Worm (Caenorhabditis elegans) whole organism, L2 larva: ENCODE data around the gene Y61A9LA.12.

Source experiments
- F13H6.1 ChIP-seq: sonication (generic microtip); optimal IDR thresholded peaks from 2 replicates; lab custom pipeline; 2016; ENCODE audit warnings: missing genetic modification characterization, missing compliant biosample characterization
- R02D3.7 ChIP-seq: fragments of 150-350 bp; optimal IDR thresholded peaks from 2 replicates; lab custom pipeline; 2014; ENCODE audit warnings: missing biosample characterization, missing genetic modification characterization
- ZK546.5 ChIP-seq: sonication (generic microtip); optimal IDR thresholded peaks from 2 replicates; lab custom pipeline; 2017; ENCODE audit warnings: missing biosample characterization, missing genetic modification characterization
- aly-2 ChIP-seq: fragments of 150-350 bp; optimal IDR thresholded peaks from 2 replicates; lab custom pipeline; 2014; ENCODE audit warnings: missing biosample characterization, missing genetic modification characterization
- ama-1 ChIP-seq: fragments of 150-350 bp; optimal IDR thresholded peaks from 2 replicates; lab custom pipeline; 2018; ENCODE audit warnings: inconsistent platforms
- blmp-1 ChIP-seq: sonication (generic microtip); optimal IDR thresholded peaks from 2 replicates; lab custom pipeline; 2017; ENCODE audit warnings: missing genetic modification characterization, mild to moderate bottlenecking, missing compliant biosample characterization, antibody characterized with exemption, moderate library complexity; ENCODE audit not compliant: insufficient read depth
- ceh-82 ChIP-seq: fragments of 150-350 bp; optimal IDR thresholded peaks from 2 replicates; lab custom pipeline; 2014; ENCODE audit warnings: missing biosample characterization, missing genetic modification characterization
- crh-2 ChIP-seq: sonication (generic microtip); optimal IDR thresholded peaks from 2 replicates; lab custom pipeline; 2017; ENCODE audit warnings: missing biosample characterization, missing genetic modification characterization
- dmd-4 ChIP-seq: sonication (generic microtip); optimal IDR thresholded peaks from 2 replicates; lab custom pipeline; 2017; ENCODE audit warnings: missing biosample characterization, missing genetic modification characterization
- egl-27 ChIP-seq: sonication (generic microtip); optimal IDR thresholded peaks from 3 replicates; lab custom pipeline; 2017; ENCODE audit warnings: missing biosample characterization, missing genetic modification reagents, missing genetic modification characterization
- gmeb-1 ChIP-seq: fragments of 150-350 bp; optimal IDR thresholded peaks from 2 replicates; lab custom pipeline; 2014; ENCODE audit warnings: missing biosample characterization, missing genetic modification characterization
- lin-11 ChIP-seq: fragments of 150-350 bp; sonication (generic microtip); optimal IDR thresholded peaks from 2 replicates; lab custom pipeline; 2014; ENCODE audit warnings: missing biosample characterization, missing genetic modification characterization, inconsistent platforms, mixed read lengths
- lin-13 ChIP-seq: fragments of 150-350 bp; optimal IDR thresholded peaks from 2 replicates; lab custom pipeline; 2014; ENCODE audit warnings: missing biosample characterization, missing genetic modification reagents, missing genetic modification characterization
- lin-39 ChIP-seq: fragments of 150-350 bp; optimal IDR thresholded peaks from 2 replicates; lab custom pipeline; 2014; ENCODE audit warnings: missing biosample characterization, missing genetic modification reagents, missing genetic modification characterization
- lsy-2 ChIP-seq, 2 experiments: fragments of 150-350 bp in 1 of 2; sonication (generic microtip) in 1 of 2; optimal IDR thresholded peaks; 2 replicates each; lab custom pipeline; 2014 to 2017; ENCODE audit warnings: missing biosample characterization in 2 of 2, missing genetic modification characterization in 2 of 2
- mab-5 ChIP-seq: fragments of 150-350 bp; optimal IDR thresholded peaks from 2 replicates; lab custom pipeline; 2014; ENCODE audit warnings: missing biosample characterization, missing genetic modification characterization
- nhr-10 ChIP-seq: sonication (generic microtip); optimal IDR thresholded peaks from 2 replicates; lab custom pipeline; 2017; ENCODE audit warnings: missing biosample characterization, missing genetic modification characterization
- nhr-11 ChIP-seq: fragments of 150-350 bp; optimal IDR thresholded peaks from 2 replicates; lab custom pipeline; 2014; ENCODE audit warnings: missing biosample characterization, missing genetic modification characterization
- nhr-129 ChIP-seq: fragments of 150-350 bp; optimal IDR thresholded peaks from 2 replicates; lab custom pipeline; 2014; ENCODE audit warnings: missing biosample characterization, missing genetic modification characterization
- nhr-21 ChIP-seq: fragments of 150-350 bp; optimal IDR thresholded peaks from 2 replicates; lab custom pipeline; 2014; ENCODE audit warnings: missing biosample characterization, missing genetic modification characterization
- nhr-23 ChIP-seq: fragments of 150-350 bp; optimal IDR thresholded peaks from 2 replicates; lab custom pipeline; 2014; ENCODE audit warnings: missing biosample characterization, missing genetic modification reagents, missing genetic modification characterization
- nhr-237 ChIP-seq: fragments of 150-350 bp; optimal IDR thresholded peaks from 2 replicates; lab custom pipeline; 2014; ENCODE audit warnings: missing biosample characterization, missing genetic modification characterization
- nhr-25 ChIP-seq: fragments of 150-350 bp; sonication (generic microtip); optimal IDR thresholded peaks from 3 replicates; lab custom pipeline; 2014; ENCODE audit warnings: missing biosample characterization, missing genetic modification characterization
- nhr-77 ChIP-seq: fragments of 150-350 bp; optimal IDR thresholded peaks from 2 replicates; lab custom pipeline; 2014; ENCODE audit warnings: missing biosample characterization, missing genetic modification characterization
- peb-1 ChIP-seq: fragments of 150-350 bp; optimal IDR thresholded peaks from 2 replicates; lab custom pipeline; 2014; ENCODE audit warnings: missing biosample characterization, missing genetic modification characterization
- sem-4 ChIP-seq: fragments of 150-350 bp; optimal IDR thresholded peaks from 2 replicates; lab custom pipeline; 2014; ENCODE audit warnings: missing biosample characterization, missing genetic modification reagents, missing genetic modification characterization
- skn-1 ChIP-seq: sonication (generic microtip); optimal IDR thresholded peaks from 2 replicates; lab custom pipeline; 2017; ENCODE audit warnings: missing biosample characterization, missing genetic modification characterization
- sma-9 ChIP-seq, 2 experiments: fragments of 150-350 bp in 1 of 2; sonication (generic microtip) in 1 of 2; optimal IDR thresholded peaks; 2 replicates each; lab custom pipeline; 2014 to 2016; ENCODE audit warnings: missing genetic modification characterization in 2 of 2, mild to moderate bottlenecking in 1 of 2, missing biosample characterization in 1 of 2, missing compliant biosample characterization in 1 of 2, missing genetic modification reagents in 1 of 2, moderate library complexity in 1 of 2
- unc-39 ChIP-seq: fragments of 150-350 bp; optimal IDR thresholded peaks from 2 replicates; lab custom pipeline; 2014; ENCODE audit warnings: missing biosample characterization, missing genetic modification characterization
- unc-55 ChIP-seq: fragments of 150-350 bp; sonication (generic microtip); optimal IDR thresholded peaks from 3 replicates; lab custom pipeline; 2014; ENCODE audit warnings: missing biosample characterization, missing genetic modification reagents, missing genetic modification characterization
- zag-1 ChIP-seq: fragments of 150-350 bp; optimal IDR thresholded peaks from 2 replicates; lab custom pipeline; 2014; ENCODE audit warnings: missing biosample characterization, missing genetic modification characterization

Gene Y61A9LA.12

DNA sequence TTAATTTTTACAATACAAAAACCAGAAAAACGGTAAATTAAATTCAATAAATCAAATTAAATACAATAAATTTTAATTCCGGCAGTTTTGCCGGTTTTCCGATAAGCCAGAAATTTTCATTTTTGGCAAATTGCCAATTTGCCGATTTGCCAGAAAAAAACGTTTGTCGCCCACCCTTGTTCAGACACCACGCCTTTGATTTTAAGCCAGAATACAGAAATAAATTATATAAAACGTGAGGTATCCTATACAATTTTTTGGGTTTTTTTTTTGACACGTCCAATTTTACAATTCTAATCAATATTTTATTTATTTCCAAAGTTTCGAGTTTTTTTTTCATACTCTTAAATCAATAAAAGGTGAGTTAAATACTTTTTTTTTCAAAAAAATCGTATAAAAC, 40.9 kb upstream of the Y61A9LA.12 start, which contains the start of gene T28F12.1:
Gene T28F12.1, plus strand, starts transcription at position 301 of the 400 bp plus-strand sequence.
- TF ChIP-seq lin-11 = no peak
- TF ChIP-seq ama-1 (lab: Kevin White, UChicago) = no peak
- no peak for TF ChIP-seq unc-39 (tag; lab: Kevin White, UChicago)
- no peak for TF ChIP-seq ZK546.5 (tag; lab: Kevin White, UChicago)
- TF ChIP-seq nhr-11 (tag; lab: Kevin White, UChicago) = no peak
- TF ChIP-seq sem-4 (tag; lab: Kevin White, UChicago) = no peak
- no peak for TF ChIP-seq nhr-21 (tag; lab: Kevin White, UChicago)
- TF ChIP-seq nhr-23 (tag; lab: Kevin White, UChicago) = no peak

DNA sequence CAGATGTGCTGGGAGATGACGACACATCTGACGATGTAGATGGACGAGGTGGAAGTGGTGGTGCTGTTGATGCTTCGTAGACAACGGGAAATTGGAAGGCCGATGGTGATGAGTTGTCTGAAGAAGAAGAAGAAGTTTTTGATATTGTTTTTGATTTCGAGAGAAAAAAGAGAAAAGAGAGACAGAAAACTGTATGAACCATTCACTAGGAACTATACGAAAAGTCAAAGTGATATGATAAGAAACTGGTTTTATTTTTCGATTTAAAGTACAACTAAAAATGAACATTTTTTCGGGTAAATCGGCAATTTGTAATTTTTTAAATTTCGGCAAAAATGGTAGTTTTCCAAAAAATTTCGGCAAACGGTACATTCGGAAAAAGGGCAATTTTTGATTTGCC, 35.0 kb upstream of the Y61A9LA.12 start:
- no peak for TF ChIP-seq nhr-237 (tag; lab: Kevin White, UChicago)
- no peak for TF ChIP-seq lin-39 (tag; lab: Kevin White, UChicago)
- TF ChIP-seq blmp-1 (tag; lab: Kevin White, UChicago) = peak; percentile 57

DNA sequence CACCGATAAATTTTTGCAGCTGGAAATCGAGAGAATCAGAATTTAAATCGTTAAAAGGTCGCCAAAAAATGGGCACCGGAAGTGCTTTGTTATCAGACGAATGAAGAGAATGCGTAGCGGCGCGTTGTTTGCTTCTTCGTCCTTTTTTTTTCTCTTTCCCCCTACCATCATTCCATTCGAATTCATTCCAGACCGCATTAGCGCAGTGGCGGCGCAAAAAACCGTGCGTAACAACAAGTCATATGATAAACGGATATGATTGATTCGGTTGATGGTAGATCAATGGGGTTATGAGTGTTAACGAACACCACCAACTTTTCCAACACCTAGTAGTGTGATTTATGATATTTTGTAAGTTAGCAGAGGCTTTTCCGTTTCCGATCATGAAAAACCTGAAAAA, 30.4 kb upstream of the Y61A9LA.12 start:
- TF ChIP-seq nhr-25 (tag; lab: Kevin White, UChicago) (peak; percentile 39), lin-11 (no peak), blmp-1 (tag; lab: Kevin White, UChicago) (no peak), dmd-4 (no peak), nhr-21 (tag; lab: Kevin White, UChicago) (peak; percentile 46)

DNA sequence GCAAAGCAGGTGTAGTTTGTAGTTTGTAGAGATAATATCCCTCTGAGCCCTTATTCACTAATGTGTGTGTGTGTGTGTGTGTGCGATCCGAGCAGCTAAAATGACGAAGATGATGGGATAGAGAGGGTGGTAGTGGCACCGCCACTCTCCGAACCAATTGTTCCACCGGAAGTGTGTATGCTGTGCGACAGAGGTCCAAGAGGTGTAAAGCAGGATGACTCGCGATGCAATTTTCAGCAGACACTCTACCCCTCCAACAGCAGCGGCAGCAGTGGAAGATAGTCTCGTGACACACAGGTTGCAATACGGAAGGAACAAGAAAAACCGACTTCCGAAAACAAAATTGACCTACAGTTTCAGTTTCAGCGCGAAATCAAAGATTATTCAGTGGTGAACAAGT, 29.8 kb upstream of the Y61A9LA.12 start:
- TF ChIP-seq mab-5 (no peak), blmp-1 (tag; lab: Kevin White, UChicago) (no peak), ceh-82 (tag; lab: Kevin White, UChicago) (no peak), sma-9 (GFP tag; optimal IDR thresholded peaks at IDR 0.05; lab: Kevin White, UChicago) (peak; percentile 15), sma-9 (tag; optimal IDR thresholded peaks at IDR 0.05; lab: Kevin White, UChicago) (no peak), crh-2 (tag; lab: Kevin White, UChicago) (no peak), F13H6.1 (tag; lab: Kevin White, UChicago) (peak; percentile 1), skn-1 (tag; lab: Kevin White, UChicago) (no peak), egl-27 (tag; lab: Kevin White, UChicago) (no peak), lsy-2 (tag; optimal IDR thresholded peaks at IDR 0.05; lab: Kevin White, UChicago) (peak in 1 of 2 experiments; percentile 17)

DNA sequence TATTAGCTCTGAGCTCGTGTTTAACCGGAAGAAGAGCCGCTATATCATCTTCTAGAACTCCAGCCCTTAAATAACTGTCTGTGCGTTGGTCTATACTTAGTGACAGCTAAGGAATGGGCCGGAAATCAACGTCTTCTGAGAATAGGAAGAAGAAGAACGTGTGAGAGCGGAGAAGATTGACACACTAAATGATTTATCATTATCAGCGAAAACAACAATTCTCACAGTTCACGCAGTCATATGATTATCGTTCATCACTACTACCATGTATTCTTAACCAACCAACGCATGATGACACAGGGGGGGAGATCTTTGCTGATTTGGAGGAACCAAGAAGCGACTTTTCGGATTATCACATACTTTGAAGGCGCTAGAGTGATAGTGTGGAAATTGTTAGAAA, 29.3 kb upstream of the Y61A9LA.12 start:
- TF ChIP-seq peb-1 (no peak), dmd-4 (no peak), gmeb-1 (tag; lab: Kevin White, UChicago) (no peak), nhr-129 (tag; lab: Kevin White, UChicago) (peak; percentile 49), nhr-21 (tag; lab: Kevin White, UChicago) (peak; percentile 48), sma-9 (GFP tag; optimal IDR thresholded peaks at IDR 0.05; lab: Kevin White, UChicago) (peak; percentile 40), sma-9 (tag; optimal IDR thresholded peaks at IDR 0.05; lab: Kevin White, UChicago) (no peak)

DNA sequence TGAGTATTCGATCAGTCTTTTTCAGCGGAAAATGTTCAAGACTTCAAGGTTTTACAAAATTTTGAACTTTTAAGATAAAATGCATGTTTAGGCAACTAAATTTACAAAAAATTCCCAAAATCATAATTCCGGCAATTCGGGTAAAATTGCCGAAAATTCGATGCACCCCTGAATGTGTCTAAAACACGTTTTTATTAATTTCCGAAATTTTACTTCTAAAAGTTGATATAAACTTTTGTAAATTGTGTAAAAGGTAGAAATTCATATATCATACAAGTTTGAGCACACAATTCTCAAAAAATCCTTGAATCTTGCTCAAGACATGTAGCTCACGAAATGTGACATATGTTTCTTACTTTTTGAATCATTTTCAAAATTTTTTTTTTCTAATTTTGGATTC, 28.6 kb upstream of the Y61A9LA.12 start:
- TF ChIP-seq ceh-82 (tag; lab: Kevin White, UChicago) (no peak), lsy-2 (tag; optimal IDR thresholded peaks at IDR 0.05; lab: Kevin White, UChicago) (no peak), skn-1 (tag; lab: Kevin White, UChicago) (no peak), lin-13 (GFP tag; lab: Kevin White, UChicago) (no peak), nhr-10 (tag; lab: Kevin White, UChicago) (no peak), nhr-25 (tag; lab: Kevin White, UChicago) (no peak), unc-55 (GFP tag; lab: Kevin White, UChicago) (no peak), dmd-4 (no peak), R02D3.7 (tag; lab: Kevin White, UChicago) (no peak), zag-1 (tag; lab: Kevin White, UChicago) (no peak)
- TF ChIP-seq, all 48 proteins: peak for 0

DNA sequence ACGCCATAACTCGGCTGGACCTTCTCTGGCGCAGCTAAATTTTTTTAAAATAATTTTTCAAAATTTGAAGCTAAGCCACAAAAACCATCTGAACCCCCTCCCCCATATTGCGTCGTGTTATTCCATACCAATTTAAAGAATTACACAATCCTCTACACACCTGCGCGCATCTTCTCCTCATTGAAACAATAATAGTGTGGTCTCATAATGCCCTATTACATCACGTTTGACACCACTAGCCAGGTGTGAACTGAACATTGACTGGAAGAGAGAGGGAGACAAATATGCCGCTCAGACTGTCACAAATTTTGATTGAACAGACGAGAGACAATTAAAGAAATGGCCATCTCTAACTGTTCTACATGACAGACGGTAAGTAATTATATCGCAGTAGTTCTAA, 28.2 kb upstream of the Y61A9LA.12 start:
- TF ChIP-seq aly-2 (tag; lab: Kevin White, UChicago) = no peak
- TF ChIP-seq sem-4 (tag; lab: Kevin White, UChicago) = no peak
- no peak for TF ChIP-seq skn-1 (tag; lab: Kevin White, UChicago)
- no peak for TF ChIP-seq nhr-77
- TF ChIP-seq, all 48 proteins: peak for 0
